Worm (Caenorhabditis elegans): Measurements from ENCODE around the gene cyn-1.

DNA sequence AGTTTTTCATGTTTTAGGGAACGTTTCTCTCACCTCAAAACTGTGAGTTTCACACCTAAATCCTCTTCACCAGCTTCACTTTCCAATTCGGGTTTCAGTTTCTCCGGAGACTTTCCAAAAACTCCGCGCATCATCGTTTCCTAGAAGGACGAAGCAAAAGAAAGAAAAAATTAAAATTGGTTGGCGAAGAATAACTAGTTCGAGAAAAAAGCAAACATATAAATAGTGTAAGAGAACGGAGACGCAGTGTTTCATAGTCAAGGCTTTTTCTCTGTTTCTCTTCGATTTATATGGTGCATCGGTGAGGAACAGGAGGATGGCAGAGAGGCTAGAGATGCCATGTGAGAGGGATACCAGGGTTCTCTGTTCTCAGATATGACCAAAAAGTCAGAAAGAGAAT is 33.1 kb upstream of the cyn-1 start, which contains the start of gene F47B8.3:
- TF ChIP-seq elt-1 (tag; optimal IDR thresholded peaks at IDR 0.05; ENCODE audit: borderline replicate concordance, insufficient read depth): no peak
- TF ChIP-seq snpc-4 (tag; optimal IDR thresholded peaks at IDR 0.05): no peak
- no peak for TF ChIP-seq lsy-2 (tag; optimal IDR thresholded peaks at IDR 0.05)
- no peak for TF ChIP-seq nhr-28 (tag; optimal IDR thresholded peaks at IDR 0.05)
- no peak for TF ChIP-seq pha-4 (tag; optimal IDR thresholded peaks at IDR 0.05)
- no peak for TF ChIP-seq nhr-237 (tag; optimal IDR thresholded peaks at IDR 0.05)
- TF ChIP-seq ces-1 (GFP tag; optimal IDR thresholded peaks at IDR 0.05): peak; percentile 17

Measured in whole organism, mixed stage, embryonic.